Worm (Caenorhabditis elegans): Measurements from ENCODE around the gene Y82E9BR.6.

- TF ChIP-seq ztf-11 (tag; optimal IDR thresholded peaks at IDR 0.05) (no peak), pha-4 (tag; optimal IDR thresholded peaks at IDR 0.05) (no peak), nhr-237 (tag; optimal IDR thresholded peaks at IDR 0.05) (no peak), flh-1 (GFP tag; optimal IDR thresholded peaks at IDR 0.05) (no peak), nhr-28 (tag; optimal IDR thresholded peaks at IDR 0.05) (no peak), nhr-76 (tag; optimal IDR thresholded peaks at IDR 0.05) (no peak), unc-39 (tag; optimal IDR thresholded peaks at IDR 0.05) (no peak), mep-1 (tag; optimal IDR thresholded peaks at IDR 0.05) (no peak), lsy-2 (tag; optimal IDR thresholded peaks at IDR 0.05) (no peak), cnd-1 (tag; optimal IDR thresholded peaks at IDR 0.05) (no peak)
Measured at ce11 chrIII:1413890-1414613, 33.0 kb downstream of the Y82E9BR.6 start, which contains the start of gene Y82E9BR.14.
